Worm (Caenorhabditis elegans) whole organism, L4/young adult: ENCODE data around the gene srh-297.

Experiments
- W03F9.2 ChIP-seq: fragments of 150-350 bp; optimal IDR thresholded peaks from 2 replicates; lab custom pipeline; 2014; ENCODE audit warnings: missing biosample characterization, missing genetic modification characterization
- dao-5 ChIP-seq: sonication (generic microtip); optimal IDR thresholded peaks from 2 replicates; lab custom pipeline; 2016; ENCODE audit warnings: missing genotype, missing genetic modification characterization, moderate library complexity, missing compliant biosample characterization
- him-1 ChIP-seq: sonication (generic microtip); optimal IDR thresholded peaks from 2 replicates; lab custom pipeline; 2016; ENCODE audit warnings: missing genotype, missing genetic modification reagents, missing genetic modification characterization, missing compliant biosample characterization

ce11 chrII:3278634-3279033, 48.3 kb upstream of the srh-297 start, which contains the start of gene wht-4:
- TF ChIP-seq W03F9.2 (tag; lab: Kevin White, UChicago) (no peak), him-1 (no peak), dao-5 (no peak)
